Worm (Caenorhabditis elegans): Measurements from ENCODE around the gene lips-11.

ce11 chrII:1124757-1125156 lies 14.0 kb upstream of the lips-11 start:
- TF ChIP-seq zip-2 (tag; optimal IDR thresholded peaks at IDR 0.05) (no peak), mdl-1 (tag; optimal IDR thresholded peaks at IDR 0.05) (no peak), unc-62 (GFP tag; optimal IDR thresholded peaks at IDR 0.05 in 1 of 2) (no peak), unc-62 (tag; optimal IDR thresholded peaks at IDR 0.05) (no peak), R02D3.7 (tag; optimal IDR thresholded peaks at IDR 0.05) (no peak), skn-1 (tag; optimal IDR thresholded peaks at IDR 0.05) (no peak), ceh-28 (tag; optimal IDR thresholded peaks at IDR 0.05) (no peak)
